Fruit fly (Drosophila melanogaster) Kc167 (cell line): ENCODE measurements around the gene ppk23.

Source experiments
- Myc ChIP-seq: fragments of >200 bp; optimal IDR thresholded peaks from 2 replicates; lab custom pipeline; 2017; ENCODE audit warnings: missing external identifiers
- insv ChIP-seq: fragments of >200 bp; optimal IDR thresholded peaks from 3 replicates; lab custom pipeline; 2018; ENCODE audit warnings: missing external identifiers
- psq ChIP-seq: fragments of >200 bp; optimal IDR thresholded peaks from 2 replicates; lab custom pipeline; 2017; ENCODE audit warnings: missing external identifiers

DNA sequence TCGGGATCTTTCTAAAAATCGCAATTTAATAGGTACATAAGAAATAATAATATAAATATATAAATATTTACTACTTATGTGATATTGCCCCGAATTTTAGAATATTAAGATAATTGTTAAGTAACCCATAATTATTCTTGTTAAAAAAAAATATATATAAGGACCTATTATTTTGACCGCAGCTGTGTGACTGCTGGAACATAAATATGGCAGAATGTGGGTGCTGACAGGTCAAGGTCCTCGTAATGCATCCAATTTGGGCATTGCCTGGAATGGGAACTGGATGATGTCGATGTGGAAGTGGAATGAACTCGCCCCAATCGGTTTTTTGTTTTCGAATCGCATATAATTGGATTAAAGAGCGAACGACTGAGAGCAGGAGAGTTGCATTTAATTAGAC, 8.3 kb upstream of the ppk23 start:
- TF ChIP-seq psq (lab: Kevin White, UChicago): no peak
- TF ChIP-seq insv: no peak
- no peak for TF ChIP-seq Myc (lab: Kevin White, UChicago)
